Worm (Caenorhabditis elegans) whole organism, midembryonic: ENCODE measurements around the gene msp-10.

ENCODE experiments used
- T22C8.4 ChIP-seq: fragments of 200-800 bp; sonication (Bioruptor generic); IDR thresholded peaks from 2 replicates; pipeline ENCODE4 v1.3.6; 2022; ENCODE audit warnings: missing genetic modification characterization, missing compliant biosample characterization
- cog-1 ChIP-seq: sonication (generic microtip); optimal IDR thresholded peaks from 2 replicates; lab custom pipeline; 2016; ENCODE audit warnings: missing genetic modification characterization, missing compliant biosample characterization
- flt-1 ChIP-seq: fragments of 200-800 bp; sonication (Bioruptor generic); IDR thresholded peaks from 2 replicates; pipeline ENCODE4 v1.3.6; 2022; ENCODE audit warnings: missing genetic modification characterization, missing compliant biosample characterization
- klf-2 ChIP-seq: fragments of 200-800 bp; sonication (Bioruptor generic); conservative IDR thresholded peaks from 2 replicates; pipeline ENCODE4 v1.3.6; 2022; ENCODE audit warnings: missing genetic modification reagents, missing genetic modification characterization, missing compliant biosample characterization
- med-1 ChIP-seq: sonication (generic microtip); optimal IDR thresholded peaks from 2 replicates; lab custom pipeline; 2017; ENCODE audit warnings: missing genetic modification characterization, mild to moderate bottlenecking, missing compliant biosample characterization, antibody characterized with exemption, missing genetic modification reagents; ENCODE audit not compliant: insufficient read depth
- ref-1 ChIP-seq: fragments of 200-800 bp; sonication (Bioruptor generic); conservative IDR thresholded peaks from 2 replicates; pipeline ENCODE4 v1.3.6; 2022; ENCODE audit warnings: missing genetic modification reagents, missing genetic modification characterization, missing compliant biosample characterization
- tab-1 ChIP-seq: fragments of 200-800 bp; sonication (Bioruptor generic); IDR thresholded peaks from 2 replicates; pipeline ENCODE4 v1.3.6; 2022; ENCODE audit warnings: missing genetic modification characterization, missing compliant biosample characterization
- ztf-23 ChIP-seq: fragments of 200-800 bp; sonication (Bioruptor generic); IDR thresholded peaks from 2 replicates; pipeline ENCODE4 v1.3.6; 2022; ENCODE audit warnings: missing genetic modification reagents, missing genetic modification characterization, missing compliant biosample characterization
- ztf-29 ChIP-seq: fragments of 200-800 bp; sonication (Bioruptor generic); IDR thresholded peaks from 2 replicates; pipeline ENCODE4 v1.3.6; 2022; ENCODE audit warnings: missing genetic modification reagents, missing genetic modification characterization, missing compliant biosample characterization

- TF ChIP-seq flt-1 (GFP tag; lab: Robert Waterston, UW) (no peak), ztf-29 (GFP tag; lab: Robert Waterston, UW) (no peak), T22C8.4 (GFP tag; lab: Robert Waterston, UW) (no peak), ref-1 (GFP tag; lab: Robert Waterston, UW) (no peak), tab-1 (GFP tag; lab: Robert Waterston, UW) (no peak), cog-1 (tag; lab: Kevin White, UChicago) (no peak), ztf-23 (GFP tag; lab: Robert Waterston, UW) (no peak), med-1 (GFP tag; lab: Kevin White, UChicago) (no peak), klf-2 (GFP tag; lab: Robert Waterston, UW) (no peak)
These were observed 14.9 kb upstream of the msp-10 start for ce11 chrIV:9822585-9822984.
